Fruit fly (Drosophila melanogaster) whole organism, adult: ENCODE data around the gene CG11760.
A peak's percentile ranks its signal among the peaks of the same experiment; 100 is the strongest.

ENCODE experiments used
- CG11617 ChIP-seq: fragments of 200-800 bp; sonication (Bioruptor generic); optimal IDR thresholded peaks from 2 replicates; lab custom pipeline; 2017; ENCODE audit warnings: mild to moderate bottlenecking, missing biosample characterization, missing genetic modification reagents, missing genetic modification characterization
- CG12768 ChIP-seq: fragments of 200-800 bp; sonication (Bioruptor generic); optimal IDR thresholded peaks from 2 replicates; lab custom pipeline; 2017; ENCODE audit warnings: missing biosample characterization, missing genetic modification characterization, mild to moderate bottlenecking, moderate library complexity, missing genetic modification reagents
- CG14711 ChIP-seq: fragments of 200-800 bp; sonication (Bioruptor generic); optimal IDR thresholded peaks from 2 replicates; lab custom pipeline; 2018; ENCODE audit warnings: missing biosample characterization, mild to moderate bottlenecking, missing genetic modification characterization, moderate library complexity
- CG1620 ChIP-seq: fragments of 200-800 bp; sonication (Bioruptor generic); optimal IDR thresholded peaks from 2 replicates; lab custom pipeline; 2016; ENCODE audit warnings: missing biosample characterization, missing genetic modification characterization
- CG33017 ChIP-seq: fragments of 200-800 bp; sonication (Bioruptor generic); optimal IDR thresholded peaks from 2 replicates; lab custom pipeline; 2018; ENCODE audit warnings: missing biosample characterization, mild to moderate bottlenecking, missing genetic modification characterization, moderate library complexity
- CG5204 ChIP-seq: fragments of 200-800 bp; sonication (Bioruptor generic); optimal IDR thresholded peaks from 2 replicates; lab custom pipeline; 2016; ENCODE audit warnings: missing biosample characterization, missing genetic modification characterization
- CG7045 ChIP-seq: fragments of 200-800 bp; sonication (Bioruptor generic); optimal IDR thresholded peaks from 2 replicates; lab custom pipeline; 2017; ENCODE audit warnings: missing biosample characterization, mild to moderate bottlenecking, missing genetic modification characterization
- CG7101 ChIP-seq: fragments of 200-800 bp; sonication (Bioruptor generic); optimal IDR thresholded peaks from 2 replicates; lab custom pipeline; 2018; ENCODE audit warnings: missing biosample characterization, mild to moderate bottlenecking, missing genetic modification characterization, moderate library complexity
- Clk ChIP-seq: fragments of 200-800 bp; sonication (Bioruptor generic); optimal IDR thresholded peaks from 2 replicates; lab custom pipeline; 2017; ENCODE audit warnings: missing biosample characterization, missing genetic modification characterization
- Crg-1 ChIP-seq: fragments of 200-800 bp; sonication (Bioruptor generic); optimal IDR thresholded peaks from 2 replicates; lab custom pipeline; 2016; ENCODE audit warnings: missing biosample characterization, missing genetic modification characterization
- Hr96 ChIP-seq: fragments of 200-800 bp; sonication (Bioruptor generic); optimal IDR thresholded peaks from 2 replicates; lab custom pipeline; 2016; ENCODE audit warnings: missing biosample characterization, missing genetic modification characterization
- Mnt ChIP-seq: fragments of 200-800 bp; sonication (Bioruptor generic); optimal IDR thresholded peaks from 2 replicates; lab custom pipeline; 2016; ENCODE audit warnings: missing biosample characterization, mild to moderate bottlenecking, missing genetic modification characterization
- bab1 ChIP-seq: fragments of 200-800 bp; sonication (Bioruptor generic); optimal IDR thresholded peaks from 3 replicates; lab custom pipeline; 2019; ENCODE audit warnings: missing biosample characterization, mild to moderate bottlenecking, missing genetic modification characterization, moderate library complexity
- cic ChIP-seq: fragments of 200-800 bp; sonication (Bioruptor generic); optimal IDR thresholded peaks from 2 replicates; lab custom pipeline; 2017; ENCODE audit warnings: missing biosample characterization, mild to moderate bottlenecking, missing genetic modification characterization, moderate library complexity
- cnc ChIP-seq, 2 experiments: fragments of >200 bp; optimal IDR thresholded peaks; 2 replicates each; lab custom pipeline; 2017
- kay ChIP-seq: fragments of 200-800 bp; sonication (Bioruptor generic); peaks from one replicate; lab custom pipeline; 2016; ENCODE audit warnings: missing biosample characterization, missing genetic modification characterization, borderline replicate concordance
- ovo ChIP-seq: fragments of 200-800 bp; sonication (Bioruptor generic); optimal IDR thresholded peaks from 2 replicates; lab custom pipeline; 2016; ENCODE audit warnings: missing biosample characterization, missing genetic modification characterization
- pad ChIP-seq: fragments of 200-800 bp; sonication (Bioruptor generic); optimal IDR thresholded peaks from 3 replicates; lab custom pipeline; 2017; ENCODE audit warnings: missing biosample characterization, missing genetic modification characterization, mild to moderate bottlenecking, moderate library complexity, missing genetic modification reagents
- tj ChIP-seq: fragments of 200-800 bp; sonication (Bioruptor generic); optimal IDR thresholded peaks from 3 replicates; lab custom pipeline; 2017; ENCODE audit warnings: missing biosample characterization, mild to moderate bottlenecking, missing genetic modification characterization, moderate library complexity
- toe ChIP-seq: fragments of 200-800 bp; sonication (Bioruptor generic); optimal IDR thresholded peaks from 2 replicates; lab custom pipeline; 2016; ENCODE audit warnings: missing biosample characterization, missing genetic modification characterization

The CG11760 gene

dm6 chr3R:8711890-8712449 is 7.0 kb upstream of the CG11760 start:
- TF ChIP-seq CG33017 (tag; lab: Kevin White, UChicago): no peak
- TF ChIP-seq cic (GFP tag; lab: Kevin White, UChicago): peak; percentile 76
- TF ChIP-seq CG7101 (tag; lab: Kevin White, UChicago): peak; percentile 60
- no peak for TF ChIP-seq CG7045 (GFP tag; lab: Kevin White, UChicago)
- no peak for TF ChIP-seq toe
- no peak for TF ChIP-seq cnc (optimal IDR thresholded peaks at IDR 0.05; lab: Kevin White, UChicago)
- TF ChIP-seq Crg-1 (GFP tag; lab: Kevin White, UChicago): no peak
- TF ChIP-seq bab1 (GFP tag; lab: Kevin White, UChicago): peak; percentile 25
- TF ChIP-seq tj (GFP tag; lab: Kevin White, UChicago): no peak
- TF ChIP-seq CG5204: peak; percentile 1
- peak; percentile 30 for TF ChIP-seq Clk
- TF ChIP-seq CG14711 (tag; lab: Kevin White, UChicago): no peak
- TF ChIP-seq Mnt (GFP tag; lab: Kevin White, UChicago): peak; percentile 87
- peak; percentile 11 for TF ChIP-seq ovo (GFP tag; lab: Kevin White, UChicago)
- TF ChIP-seq CG11617 (GFP tag; lab: Kevin White, UChicago): no peak
- TF ChIP-seq CG12768: peak; percentile 21
- peak; percentile 83 for TF ChIP-seq Hr96

- TF ChIP-seq CG11617 (GFP tag; lab: Kevin White, UChicago) (peak; percentile 87), Hr96 (no peak), CG7045 (GFP tag; lab: Kevin White, UChicago) (peak; percentile 58), cic (GFP tag; lab: Kevin White, UChicago) (no peak), Crg-1 (GFP tag; lab: Kevin White, UChicago) (no peak), kay (peak; percentile 76), tj (GFP tag; lab: Kevin White, UChicago) (peak; percentile 83), toe (no peak), CG12768 (peak; percentile 45), CG7101 (tag; lab: Kevin White, UChicago) (peak; percentile 78), CG14711 (tag; lab: Kevin White, UChicago) (peak; percentile 73), CG33017 (tag; lab: Kevin White, UChicago) (peak; percentile 69), ovo (GFP tag; lab: Kevin White, UChicago) (peak; percentile 73), CG5204 (no peak), Clk (no peak), pad (peak; percentile 56), bab1 (GFP tag; lab: Kevin White, UChicago) (peak; percentile 16), CG1620 (GFP tag; lab: Kevin White, UChicago) (no peak), Mnt (GFP tag; lab: Kevin White, UChicago) (no peak), cnc (optimal IDR thresholded peaks at IDR 0.05; lab: Kevin White, UChicago) (no peak)
Measured at dm6 chr3R:8712722-8713131, 6.3 kb upstream of the CG11760 start, which contains the start of gene CG8112. TSS of gene CG8112 (plus strand) at chr3R:8712933.

dm6 chr3R:8715371-8715770 is 3.6 kb upstream of the CG11760 start:
- no peak for TF ChIP-seq Crg-1 (GFP tag; lab: Kevin White, UChicago)

dm6 chr3R:8715851-8716550 is 3.0 kb upstream of the CG11760 start, which contains the start of gene TMEM216:
TSS of gene TMEM216 (plus strand) at chr3R:8716243.
- TF ChIP-seq CG7045 (GFP tag; lab: Kevin White, UChicago) (no peak), toe (no peak), tj (GFP tag; lab: Kevin White, UChicago) (no peak), ovo (GFP tag; lab: Kevin White, UChicago) (peak; percentile 97), pad (peak; percentile 63), CG33017 (tag; lab: Kevin White, UChicago) (peak; percentile 34), CG12768 (no peak), kay (no peak), Clk (no peak), Crg-1 (GFP tag; lab: Kevin White, UChicago) (no peak), cic (GFP tag; lab: Kevin White, UChicago) (no peak), CG7101 (tag; lab: Kevin White, UChicago) (no peak), Mnt (GFP tag; lab: Kevin White, UChicago) (peak; percentile 95), CG14711 (tag; lab: Kevin White, UChicago) (peak; percentile 85), CG11617 (GFP tag; lab: Kevin White, UChicago) (no peak), bab1 (GFP tag; lab: Kevin White, UChicago) (no peak), CG1620 (GFP tag; lab: Kevin White, UChicago) (no peak), cnc (optimal IDR thresholded peaks at IDR 0.05; lab: Kevin White, UChicago) (no peak)

dm6 chr3R:8716551-8716879 is 2.5 kb upstream of the CG11760 start:
- no peak for TF ChIP-seq cic (GFP tag; lab: Kevin White, UChicago)
- TF ChIP-seq CG7045 (GFP tag; lab: Kevin White, UChicago): no peak
- peak; percentile 12 for TF ChIP-seq bab1 (GFP tag; lab: Kevin White, UChicago)
- no peak for TF ChIP-seq Mnt (GFP tag; lab: Kevin White, UChicago)
- TF ChIP-seq Clk: no peak
- no peak for TF ChIP-seq tj (GFP tag; lab: Kevin White, UChicago)

- TF ChIP-seq Hr96 (peak; percentile 25), ovo (GFP tag; lab: Kevin White, UChicago) (no peak), kay (peak; percentile 4), toe (peak; percentile 46)
Measured at dm6 chr3R:8718356-8718755, 642 bp upstream of the CG11760 start, which contains the start of gene Cks85A. TSS of gene Cks85A (minus strand) at chr3R:8718456.
